Worm (Caenorhabditis elegans): ENCODE results near the gene pkg-2.

The pkg-2 gene

DNA sequence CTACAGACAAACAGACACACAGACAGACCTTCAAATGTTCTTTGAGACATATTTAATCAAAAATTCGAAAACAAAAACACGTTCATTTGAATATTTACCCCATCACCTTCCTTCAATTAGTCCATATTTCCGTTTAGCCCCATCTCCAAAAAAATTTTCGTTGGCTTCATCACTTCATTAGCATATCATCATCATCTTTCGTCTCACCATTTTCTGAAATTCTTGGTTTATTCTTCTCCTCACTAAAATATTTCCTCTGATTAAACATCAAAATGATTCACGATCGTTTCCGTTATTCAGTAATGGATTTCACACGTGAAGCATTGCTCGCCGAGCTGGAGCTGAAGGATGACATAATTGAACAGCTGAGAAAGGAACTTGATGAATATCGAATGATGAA, at the start of gene pkg-2:
Gene pkg-2 (plus strand): TSS at position 301 of the 400 bp plus-strand sequence.
- TF ChIP-seq nhr-237 (tag; optimal IDR thresholded peaks at IDR 0.05) (no peak), nhr-102 (tag; optimal IDR thresholded peaks at IDR 0.05) (no peak), snpc-4 (tag; optimal IDR thresholded peaks at IDR 0.05) (no peak), ceh-82 (tag; optimal IDR thresholded peaks at IDR 0.05) (no peak), mxl-3 (GFP tag; optimal IDR thresholded peaks at IDR 0.05) (no peak), egl-43 (GFP tag; IDR thresholded peaks at IDR 0.05) (no peak), lin-39 (tag; optimal IDR thresholded peaks at IDR 0.05) (no peak), aha-1 (tag) (no peak), lim-7 (GFP tag; IDR thresholded peaks at IDR 0.05) (no peak), gei-8 (GFP tag; optimal IDR thresholded peaks at IDR 0.05) (no peak), aly-2 (tag; optimal IDR thresholded peaks at IDR 0.05) (no peak), F44E2.7 (GFP tag; IDR thresholded peaks at IDR 0.05) (no peak), R02D3.7 (tag; optimal IDR thresholded peaks at IDR 0.05) (no peak), hif-1 (tag; optimal IDR thresholded peaks at IDR 0.05) (no peak), cey-2 (tag; optimal IDR thresholded peaks at IDR 0.05; ENCODE audit: borderline replicate concordance, insufficient read depth) (no peak), daf-8 (GFP tag; IDR thresholded peaks at IDR 0.05) (no peak)

DNA sequence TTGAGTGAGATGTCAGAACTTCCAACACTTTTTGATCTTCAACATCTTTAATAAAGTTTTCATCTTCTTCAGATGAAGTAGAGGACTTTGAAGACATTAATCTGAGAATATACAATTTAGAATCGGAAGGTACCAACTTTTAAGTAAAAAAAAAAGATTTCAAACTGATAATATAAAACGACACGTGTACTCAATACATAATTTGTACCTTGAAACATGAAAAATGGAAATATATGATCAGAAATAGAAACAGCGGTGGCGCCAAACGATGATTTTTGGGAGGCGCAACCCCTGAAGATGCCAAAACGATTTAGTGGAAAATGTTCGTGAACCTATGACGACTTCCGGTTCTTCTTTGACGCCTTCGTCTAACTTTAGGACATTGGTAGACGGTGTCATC, 48.2 kb upstream of the pkg-2 start, which contains the start of gene oat-1:
Gene oat-1 (minus strand): TSS at position 101 of the 400 bp plus-strand sequence.
- no peak for TF ChIP-seq gei-8 (GFP tag; optimal IDR thresholded peaks at IDR 0.05)
- TF ChIP-seq unc-62 (GFP tag; optimal IDR thresholded peaks at IDR 0.05 in 1 of 2): no peak
- TF ChIP-seq unc-62 (tag; optimal IDR thresholded peaks at IDR 0.05): no peak
- no peak for TF ChIP-seq lin-15B (tag; optimal IDR thresholded peaks at IDR 0.05)
- no peak for TF ChIP-seq mep-1 (tag; optimal IDR thresholded peaks at IDR 0.05)
- no peak for TF ChIP-seq F10B5.3 (tag; optimal IDR thresholded peaks at IDR 0.05)
- no peak for TF ChIP-seq nhr-25 (tag; optimal IDR thresholded peaks at IDR 0.05; ENCODE audit: borderline replicate concordance, insufficient read depth)
- TF ChIP-seq dpl-1 (GFP tag; optimal IDR thresholded peaks at IDR 0.05): no peak
- TF ChIP-seq fos-1 (tag; optimal IDR thresholded peaks at IDR 0.05): no peak

DNA sequence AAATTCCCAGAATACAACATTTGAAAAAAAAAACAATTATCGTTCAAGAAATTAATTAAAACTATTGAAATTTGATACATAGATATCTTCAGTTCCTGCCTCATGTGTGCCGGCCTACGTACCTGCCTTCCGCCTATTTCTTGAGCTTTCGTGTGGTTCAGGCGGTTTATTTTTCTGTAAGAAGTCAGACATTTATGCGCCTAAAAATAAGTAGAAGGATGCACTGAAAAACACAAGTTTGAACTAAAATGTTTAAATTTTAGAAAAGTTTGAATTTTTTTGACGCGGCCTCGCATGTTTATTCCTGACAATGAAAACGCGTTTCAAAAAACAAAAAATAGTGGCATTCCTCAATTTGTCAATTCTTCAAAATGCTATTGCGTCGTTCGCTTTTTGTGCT, 46.9 kb upstream of the pkg-2 start, which contains the start of gene C28C12.11:
Gene C28C12.11 (plus strand): TSS at position 301 of the 400 bp plus-strand sequence.
- peak; percentile 4 for TF ChIP-seq aha-1 (tag)
- TF ChIP-seq unc-62 (GFP tag; optimal IDR thresholded peaks at IDR 0.05 in 1 of 2): peak in 1 of 2 experiments; percentile 70
- no peak for TF ChIP-seq unc-62 (tag; optimal IDR thresholded peaks at IDR 0.05)
- no peak for TF ChIP-seq nhr-28 (tag; optimal IDR thresholded peaks at IDR 0.05)
- TF ChIP-seq jun-1 (tag; optimal IDR thresholded peaks at IDR 0.05): no peak
- no peak for TF ChIP-seq F26F4.8 (GFP tag; conservative IDR thresholded peaks at IDR 0.05)
- no peak for TF ChIP-seq lsy-2 (tag; optimal IDR thresholded peaks at IDR 0.05)

DNA sequence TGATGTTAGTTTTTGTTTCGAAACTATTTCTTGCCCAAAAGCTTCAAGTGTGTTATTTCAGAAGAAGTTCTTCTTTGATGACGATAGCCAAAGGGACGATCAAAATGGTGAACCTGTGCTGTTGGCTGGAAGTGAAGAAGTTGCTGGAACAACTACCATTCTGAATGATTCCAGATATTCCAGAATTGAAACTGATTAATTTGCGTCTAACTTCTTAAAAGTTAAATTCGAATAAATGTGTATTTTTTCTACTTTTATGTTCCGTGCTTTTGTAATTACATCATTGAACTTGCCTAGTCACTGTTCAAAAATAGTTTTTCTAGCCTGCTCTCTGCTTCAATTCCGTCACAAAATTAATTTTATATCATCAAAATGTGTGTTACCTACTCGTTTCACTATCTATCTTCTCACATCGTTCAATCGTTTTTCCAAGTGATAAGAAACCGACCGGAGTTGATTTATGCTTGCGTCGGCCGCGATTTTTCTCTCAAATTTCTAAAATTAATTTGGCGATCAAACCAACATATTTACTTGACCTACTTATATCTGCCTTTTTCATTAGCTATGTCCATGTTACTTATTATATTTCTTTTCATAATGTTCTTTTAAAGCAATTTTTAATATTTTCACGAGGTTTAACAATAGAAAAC, 45.5 kb upstream of the pkg-2 start:
- TF ChIP-seq dmd-6 (GFP tag; IDR thresholded peaks at IDR 0.05): peak; percentile 57; the same call in 1 of the 2 replicates
- peak; percentile 76 for TF ChIP-seq pqm-1 (tag; optimal IDR thresholded peaks at IDR 0.05)
- TF ChIP-seq Y75B8A.6 (GFP tag; IDR thresholded peaks at IDR 0.05): no peak
- TF ChIP-seq snpc-1.2 (GFP tag; IDR thresholded peaks at IDR 0.05): no peak
- peak; percentile 26 for TF ChIP-seq nhr-77 (tag; optimal IDR thresholded peaks at IDR 0.05)
- no peak for TF ChIP-seq Y105C5A.15 (GFP tag; IDR thresholded peaks at IDR 0.05)
- TF ChIP-seq unc-130 (GFP tag; optimal IDR thresholded peaks at IDR 0.05): no peak
- TF ChIP-seq nhr-111 (GFP tag; optimal IDR thresholded peaks at IDR 0.05): no peak
- TF ChIP-seq zag-1 (tag; optimal IDR thresholded peaks at IDR 0.05): no peak
- TF ChIP-seq nhr-6 (tag; optimal IDR thresholded peaks at IDR 0.05): no peak
- peak; percentile 73 for TF ChIP-seq php-3 (GFP tag; IDR thresholded peaks at IDR 0.05)
- no peak for TF ChIP-seq attf-4 (tag; optimal IDR thresholded peaks at IDR 0.05)
- peak in 1 of 2 experiments; percentile 44 for TF ChIP-seq mdl-1 (tag; optimal IDR thresholded peaks at IDR 0.05)
- no peak for TF ChIP-seq mdt-29 (GFP tag; IDR thresholded peaks at IDR 0.05)
- TF ChIP-seq dpl-1 (GFP tag; optimal IDR thresholded peaks at IDR 0.05): no peak
- TF ChIP-seq unc-62 (GFP tag; optimal IDR thresholded peaks at IDR 0.05 in 1 of 2): peak in 1 of 2 experiments; percentile 96
- TF ChIP-seq unc-62 (tag; optimal IDR thresholded peaks at IDR 0.05): no peak
- no peak for TF ChIP-seq F49E8.2 (tag; optimal IDR thresholded peaks at IDR 0.05; ENCODE audit: borderline replicate concordance)
- TF ChIP-seq fos-1 (tag; optimal IDR thresholded peaks at IDR 0.05): no peak
- TF ChIP-seq R02D3.7 (tag; optimal IDR thresholded peaks at IDR 0.05): no peak
- TF ChIP-seq lin-38 (GFP tag; IDR thresholded peaks at IDR 0.05): no peak
- TF ChIP-seq mes-2 (tag; optimal IDR thresholded peaks at IDR 0.05; ENCODE audit: poor library complexity, severe bottlenecking): no peak
- no peak for TF ChIP-seq nhr-10 (tag; optimal IDR thresholded peaks at IDR 0.05)
